Fruit fly (Drosophila melanogaster) whole organism, embryonic: ENCODE results near the gene siz.

Experiments used
- CG11456 ChIP-seq: fragments of 200-800 bp; sonication (Bioruptor generic); IDR thresholded peaks from 3 replicates; pipeline ENCODE4 v1.3.6; 2022; ENCODE audit warnings: missing biosample characterization, missing genetic modification characterization
- CG12071 ChIP-seq: fragments of 200-800 bp; sonication (Bioruptor generic); optimal IDR thresholded peaks from 3 replicates; lab custom pipeline; 2018; ENCODE audit warnings: missing biosample characterization, mild to moderate bottlenecking, missing genetic modification characterization
- CG12219 ChIP-seq: fragments of 200-800 bp; sonication (Bioruptor generic); optimal IDR thresholded peaks from 3 replicates; lab custom pipeline; 2018; ENCODE audit warnings: missing biosample characterization, mild to moderate bottlenecking, missing genetic modification characterization
- CG12769 ChIP-seq: fragments of 200-800 bp; sonication (Bioruptor generic); optimal IDR thresholded peaks from 2 replicates; lab custom pipeline; 2019; ENCODE audit warnings: missing biosample characterization, mild to moderate bottlenecking, missing genetic modification characterization, moderate library complexity
- CG13296 ChIP-seq: fragments of 200-800 bp; sonication (Bioruptor generic); optimal IDR thresholded peaks from 3 replicates; lab custom pipeline; 2018; ENCODE audit warnings: missing biosample characterization, mild to moderate bottlenecking, missing genetic modification characterization
- CG14014 ChIP-seq: fragments of 200-800 bp; sonication (Bioruptor generic); IDR thresholded peaks from 2 replicates; pipeline ENCODE4 v1.3.6; 2022; ENCODE audit warnings: missing biosample characterization, missing genetic modification characterization
- CG14965 ChIP-seq: fragments of 200-800 bp; sonication (Bioruptor generic); optimal IDR thresholded peaks from 2 replicates; lab custom pipeline; 2016; ENCODE audit warnings: missing biosample characterization, missing genetic modification characterization, borderline replicate concordance
- CG16779 ChIP-seq: fragments of 200-800 bp; sonication (Bioruptor generic); IDR thresholded peaks from 2 replicates; pipeline ENCODE4 v1.3.6; 2022; ENCODE audit warnings: missing biosample characterization, missing genetic modification characterization
- CG17802 ChIP-seq: fragments of 200-800 bp; sonication (Bioruptor generic); optimal IDR thresholded peaks from 2 replicates; lab custom pipeline; 2018; ENCODE audit warnings: missing biosample characterization, mild to moderate bottlenecking, missing genetic modification characterization, moderate library complexity
- CG2889 ChIP-seq: fragments of 200-800 bp; sonication (Bioruptor generic); IDR thresholded peaks from 3 replicates; pipeline ENCODE4 v1.3.6; 2022; ENCODE audit warnings: missing biosample characterization, missing genetic modification characterization
- CG30020 ChIP-seq: fragments of 200-800 bp; optimal IDR thresholded peaks from 2 replicates; lab custom pipeline; 2019; ENCODE audit warnings: missing biosample characterization, mild to moderate bottlenecking, missing genetic modification characterization, moderate library complexity
- CG3065 ChIP-seq: fragments of 200-800 bp; sonication (Bioruptor generic); optimal IDR thresholded peaks from 2 replicates; lab custom pipeline; 2016; ENCODE audit warnings: missing biosample characterization, missing genetic modification characterization
- CG31365 ChIP-seq: fragments of 200-800 bp; sonication (Bioruptor generic); optimal IDR thresholded peaks from 2 replicates; lab custom pipeline; 2018; ENCODE audit warnings: missing biosample characterization, mild to moderate bottlenecking, missing genetic modification characterization
- CG32532 ChIP-seq: fragments of 200-800 bp; sonication (Bioruptor generic); IDR thresholded peaks from 2 replicates; pipeline ENCODE4 v1.3.6; 2022; ENCODE audit warnings: missing biosample characterization, missing genetic modification characterization
- CG3281 ChIP-seq: fragments of 200-800 bp; sonication (Bioruptor generic); optimal IDR thresholded peaks from 3 replicates; lab custom pipeline; 2017; ENCODE audit warnings: missing biosample characterization, mild to moderate bottlenecking, missing genetic modification characterization
- CG3407 ChIP-seq: fragments of 200-800 bp; sonication (Bioruptor generic); optimal IDR thresholded peaks from 2 replicates; lab custom pipeline; 2018; ENCODE audit warnings: missing biosample characterization, mild to moderate bottlenecking, missing genetic modification characterization
- CG3995 ChIP-seq: fragments of 200-800 bp; sonication (Bioruptor generic); optimal IDR thresholded peaks from 3 replicates; lab custom pipeline; 2016; ENCODE audit warnings: missing biosample characterization, missing genetic modification characterization
- CG5180 ChIP-seq: fragments of 200-800 bp; sonication (Bioruptor generic); optimal IDR thresholded peaks from 3 replicates; lab custom pipeline; 2017; ENCODE audit warnings: missing biosample characterization, missing genetic modification characterization, mild to moderate bottlenecking, moderate library complexity, missing genetic modification reagents
- CG6683 ChIP-seq: fragments of 200-800 bp; sonication (Bioruptor generic); optimal IDR thresholded peaks from 2 replicates; lab custom pipeline; 2017; ENCODE audit warnings: missing biosample characterization, mild to moderate bottlenecking, missing genetic modification characterization, missing genetic modification reagents
- CG7786 ChIP-seq: fragments of 200-800 bp; sonication (Bioruptor generic); optimal IDR thresholded peaks from 2 replicates; lab custom pipeline; 2016; ENCODE audit warnings: missing biosample characterization, missing genetic modification characterization
- CG8281 ChIP-seq: fragments of 200-800 bp; sonication (Bioruptor generic); optimal IDR thresholded peaks from 2 replicates; lab custom pipeline; 2018; ENCODE audit warnings: missing biosample characterization, mild to moderate bottlenecking, missing genetic modification characterization, moderate library complexity
- CG9609 ChIP-seq: fragments of 200-800 bp; sonication (Bioruptor generic); optimal IDR thresholded peaks from 3 replicates; lab custom pipeline; 2016; ENCODE audit warnings: missing biosample characterization, missing genetic modification characterization
- E2f1 ChIP-seq: fragments of 200-800 bp; sonication (Bioruptor generic); IDR thresholded peaks from 2 replicates; pipeline ENCODE4 v1.3.6; 2022; ENCODE audit warnings: missing biosample characterization, missing genetic modification characterization
- GATAe ChIP-seq: fragments of 200-800 bp; sonication (Bioruptor generic); conservative IDR thresholded peaks from 2 replicates; pipeline ENCODE4 v1.3.6; 2022; ENCODE audit warnings: missing biosample characterization, missing genetic modification characterization
- H15 ChIP-seq: fragments of 200-800 bp; sonication (Bioruptor generic); IDR thresholded peaks from 3 replicates; pipeline ENCODE4 v1.3.6; 2022; ENCODE audit warnings: missing biosample characterization, missing genetic modification characterization
- Hr78 ChIP-seq, 2 experiments: fragments of 200-800 bp in 1 of 2; fragments of >200 bp in 1 of 2; sonication (Bioruptor generic) in 1 of 2; optimal IDR thresholded peaks; 2 replicates each; lab custom pipeline; 2017 to 2019; ENCODE audit warnings: missing biosample characterization in 2 of 2, missing genetic modification characterization in 2 of 2, mild to moderate bottlenecking in 1 of 2, moderate library complexity in 1 of 2
- Mes4 ChIP-seq: fragments of 200-800 bp; sonication (Bioruptor generic); optimal IDR thresholded peaks from 2 replicates; lab custom pipeline; 2016; ENCODE audit warnings: missing biosample characterization, missing genetic modification characterization
- Stat92E ChIP-seq, 3 experiments: fragments of >200 bp in 2 of 3; fragments of 200-800 bp in 1 of 3; sonication (Bioruptor generic) in 1 of 3; optimal IDR thresholded peaks; 2 replicates each; lab custom pipeline; 2017 to 2019; ENCODE audit warnings: missing biosample characterization in 3 of 3, missing genetic modification characterization in 3 of 3, mild to moderate bottlenecking in 1 of 3, moderate library complexity in 1 of 3
- ase ChIP-seq: fragments of 200-800 bp; sonication (Bioruptor generic); IDR thresholded peaks from 3 replicates; pipeline ENCODE4 v1.3.6; 2022; ENCODE audit warnings: missing biosample characterization, missing genetic modification characterization
- bowl ChIP-seq: fragments of 200-800 bp; sonication (Bioruptor generic); IDR thresholded peaks from 2 replicates; pipeline ENCODE4 v1.3.6; 2022; ENCODE audit warnings: missing biosample characterization, missing genetic modification characterization
- br ChIP-seq: fragments of >200 bp; optimal IDR thresholded peaks from 2 replicates; lab custom pipeline; 2017
- corto ChIP-seq: fragments of 200-800 bp; sonication (Bioruptor generic); optimal IDR thresholded peaks from 2 replicates; lab custom pipeline; 2016; ENCODE audit warnings: missing biosample characterization, mild to moderate bottlenecking, missing genetic modification characterization, moderate library complexity
- crol ChIP-seq: fragments of 200-800 bp; sonication (Bioruptor generic); IDR thresholded peaks from 2 replicates; pipeline ENCODE4 v1.3.6; 2022; ENCODE audit warnings: missing biosample characterization, missing genetic modification characterization
- dpn ChIP-seq, 2 experiments: fragments of 200-800 bp; sonication (Bioruptor generic); optimal IDR thresholded peaks; 3 replicates each; lab custom pipeline; 2016; ENCODE audit warnings: missing biosample characterization in 2 of 2, missing genetic modification characterization in 2 of 2
- fru ChIP-seq: fragments of >200 bp; optimal IDR thresholded peaks from 2 replicates; lab custom pipeline; 2017
- gsb-n ChIP-seq: fragments of 200-800 bp; sonication (Bioruptor generic); optimal IDR thresholded peaks from 3 replicates; lab custom pipeline; 2018; ENCODE audit warnings: missing biosample characterization, mild to moderate bottlenecking, missing genetic modification characterization
- ham ChIP-seq: fragments of 200-800 bp; sonication (Bioruptor generic); IDR thresholded peaks from 2 replicates; pipeline ENCODE4 v1.3.6; 2022; ENCODE audit warnings: missing biosample characterization, missing genetic modification characterization
- hbn ChIP-seq: fragments of 200-800 bp; sonication (Bioruptor generic); IDR thresholded peaks from 2 replicates; pipeline ENCODE4 v1.3.6; 2022; ENCODE audit warnings: missing biosample characterization, missing genetic modification characterization; ENCODE audit not compliant: partially characterized antibody
- jing ChIP-seq: fragments of 200-800 bp; sonication (Bioruptor generic); optimal IDR thresholded peaks from 2 replicates; lab custom pipeline; 2018; ENCODE audit warnings: missing biosample characterization, mild to moderate bottlenecking, missing genetic modification characterization
- pnt ChIP-seq: fragments of 200-800 bp; sonication (Bioruptor generic); optimal IDR thresholded peaks from 3 replicates; lab custom pipeline; 2016; ENCODE audit warnings: missing biosample characterization, missing genetic modification characterization
- prd ChIP-seq, 3 experiments: fragments of >200 bp in 2 of 3; fragments of 200-800 bp in 1 of 3; sonication (Bioruptor generic) in 1 of 3; optimal IDR thresholded peaks in 2 of 3; IDR thresholded peaks in 1 of 3; 2 replicates in 2 of 3; 3 replicates in 1 of 3; pipeline versions ENCODE4 v1.3.6 to Lab custom; 2017 to 2022; ENCODE audit warnings: missing biosample characterization in 1 of 3, missing genetic modification characterization in 1 of 3
- ranshi ChIP-seq: fragments of 200-800 bp; sonication (Bioruptor generic); IDR thresholded peaks from 2 replicates; pipeline ENCODE4 v1.3.6; 2022; ENCODE audit warnings: missing biosample characterization, missing genetic modification characterization
- repo ChIP-seq: fragments of 200-800 bp; sonication (Bioruptor generic); optimal IDR thresholded peaks from 2 replicates; lab custom pipeline; 2016; ENCODE audit warnings: missing biosample characterization, missing genetic modification characterization
- row ChIP-seq: fragments of 200-800 bp; sonication (Bioruptor generic); IDR thresholded peaks from 3 replicates; pipeline ENCODE4 v1.3.6; 2022; ENCODE audit warnings: missing biosample characterization, missing genetic modification characterization
- sim ChIP-seq: fragments of 200-800 bp; sonication (Bioruptor generic); IDR thresholded peaks from 2 replicates; pipeline ENCODE4 v1.3.6; 2022; ENCODE audit warnings: missing biosample characterization, missing genetic modification characterization
- sna ChIP-seq: fragments of 200-800 bp; sonication (Bioruptor generic); IDR thresholded peaks from 2 replicates; pipeline ENCODE4 v1.3.6; 2022; ENCODE audit warnings: missing biosample characterization, missing genetic modification characterization; ENCODE audit not compliant: partially characterized antibody
- stc ChIP-seq: fragments of 200-800 bp; sonication (Bioruptor generic); IDR thresholded peaks from 2 replicates; pipeline ENCODE4 v1.3.6; 2022; ENCODE audit warnings: missing biosample characterization, missing genetic modification characterization
- tin ChIP-seq: fragments of 200-800 bp; sonication (Bioruptor generic); optimal IDR thresholded peaks from 3 replicates; lab custom pipeline; 2016; ENCODE audit warnings: missing biosample characterization, missing genetic modification characterization
- vfl ChIP-seq: fragments of 200-800 bp; sonication (Bioruptor generic); optimal IDR thresholded peaks from 2 replicates; lab custom pipeline; 2016; ENCODE audit warnings: missing biosample characterization, missing genetic modification characterization
- zfh1 ChIP-seq: fragments of 200-800 bp; sonication (Bioruptor generic); IDR thresholded peaks from 3 replicates; pipeline ENCODE4 v1.3.6; 2022; ENCODE audit warnings: missing biosample characterization, missing genetic modification characterization

siz gene

DNA sequence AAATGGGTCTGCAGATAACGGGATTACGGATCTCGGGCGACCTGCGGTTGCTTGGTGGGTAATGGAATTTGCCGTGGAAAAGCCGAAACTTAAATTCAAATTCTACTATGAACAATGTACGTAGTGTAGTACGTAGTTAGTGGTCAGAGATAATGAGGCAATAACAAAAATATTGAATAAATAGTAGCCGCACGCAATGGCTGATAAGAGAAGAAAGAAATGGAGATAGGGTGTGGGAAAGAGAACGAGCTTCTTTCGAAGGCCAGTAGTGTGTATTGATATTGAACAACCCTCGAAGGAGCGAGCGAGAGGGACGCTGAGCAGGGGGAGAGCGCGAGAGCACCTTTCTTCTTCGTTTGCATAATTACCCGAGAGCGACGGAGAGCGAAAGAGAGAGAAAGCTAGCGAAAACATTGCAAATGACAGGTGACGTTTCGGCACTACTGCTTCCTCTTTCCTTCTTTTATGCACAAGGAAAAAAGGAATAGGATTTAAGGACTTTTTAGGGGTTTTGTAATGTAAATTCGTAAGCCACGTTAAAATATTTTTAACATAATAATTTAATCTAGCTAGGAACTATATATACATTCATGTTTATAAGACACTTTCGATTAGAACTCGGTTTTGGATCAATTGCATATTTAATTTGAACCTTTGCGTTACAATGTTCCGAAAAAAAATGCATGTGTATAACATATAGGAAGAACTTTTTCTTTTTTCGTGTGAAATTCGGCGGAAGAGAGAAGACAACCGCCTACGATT lies 23.3 kb upstream of the siz start (continued):
- TF ChIP-seq CG32532 (GFP tag; lab: Robert Waterston, UW) (peak; percentile 29; the same call in 1 of the 2 replicates), pnt (GFP tag; lab: Kevin White, UChicago) (no peak), CG3065 (no peak), CG8281 (tag; lab: Kevin White, UChicago) (no peak), ranshi (peak; percentile 13; the same call in 1 of the 2 replicates), crol (peak; percentile 69; the same call in 1 of the 2 replicates), zfh1 (GFP tag; lab: Robert Waterston, UW) (no peak), CG3995 (no peak), sna (no peak), repo (no peak), CG12769 (tag; lab: Kevin White, UChicago) (no peak), Hr78 (GFP tag; optimal IDR thresholded peaks at IDR 0.05; lab: Kevin White, UChicago) (no peak), CG16779 (GFP tag; lab: Robert Waterston, UW) (no peak), vfl (GFP tag; lab: Kevin White, UChicago) (no peak), CG3407 (GFP tag; lab: Kevin White, UChicago) (no peak), row (peak; percentile 37; the same call in 2 of the 3 replicates), CG6683 (no peak), CG17802 (tag; lab: Kevin White, UChicago) (no peak), hbn (GFP tag; lab: Robert Waterston, UW) (no peak), CG12219 (GFP tag; lab: Kevin White, UChicago) (no peak), ase (GFP tag; lab: Robert Waterston, UW) (no peak), CG31365 (tag; lab: Kevin White, UChicago) (no peak), Stat92E (GFP tag; optimal IDR thresholded peaks at IDR 0.05; lab: Kevin White, UChicago) (no peak), H15 (GFP tag; lab: Robert Waterston, UW) (no peak), CG11456 (GFP tag; lab: Robert Waterston, UW) (no peak), Mes4 (GFP tag; lab: Kevin White, UChicago) (no peak), dpn (GFP tag; optimal IDR thresholded peaks at IDR 0.05; lab: Kevin White, UChicago) (peak in 1 of 2 experiments; percentile 5), E2f1 (GFP tag; lab: Robert Waterston, UW) (no peak), GATAe (GFP tag; lab: Robert Waterston, UW) (peak; percentile 63), tin (GFP tag; lab: Kevin White, UChicago) (peak; percentile 4), stc (GFP tag; lab: Robert Waterston, UW) (no peak), bowl (GFP tag; lab: Robert Waterston, UW) (no peak), ham (no peak), CG13296 (GFP tag; lab: Kevin White, UChicago) (no peak), CG12071 (GFP tag; lab: Kevin White, UChicago) (no peak), fru (lab: Kevin White, UChicago) (no peak), CG9609 (no peak), jing (GFP tag; lab: Kevin White, UChicago) (no peak), br (lab: Kevin White, UChicago) (no peak), CG2889 (GFP tag; lab: Robert Waterston, UW) (no peak), corto (no peak), CG14014 (GFP tag; lab: Robert Waterston, UW) (0 out of 2 replicates have a peak, but pooled peaks have one; percentile 10), prd (optimal IDR thresholded peaks at IDR 0.05; lab: Kevin White, UChicago) (no peak), prd (GFP tag; IDR thresholded peaks at IDR 0.05; lab: Robert Waterston, UW) (peak; percentile 48; the same call in 1 of the 3 replicates), gsb-n (tag; lab: Kevin White, UChicago) (no peak), CG5180 (GFP tag; lab: Kevin White, UChicago) (no peak), CG30020 (tag; lab: Kevin White, UChicago) (no peak), CG14965 (GFP tag; lab: Kevin White, UChicago) (no peak), CG7786 (GFP tag; lab: Kevin White, UChicago) (no peak), sim (no peak), CG3281 (GFP tag; lab: Kevin White, UChicago) (peak; percentile 47)
